Fruit fly (Drosophila melanogaster) whole organism, pupa: ENCODE results near the gene CG14837.

Experiments
- CG13204 ChIP-seq: fragments of 200-800 bp; sonication (Bioruptor generic); optimal IDR thresholded peaks from 2 replicates; lab custom pipeline; 2018; ENCODE audit warnings: missing biosample characterization, mild to moderate bottlenecking, missing genetic modification characterization, moderate library complexity
- CG15710 ChIP-seq: fragments of 200-800 bp; sonication (Bioruptor generic); optimal IDR thresholded peaks from 2 replicates; lab custom pipeline; 2018; ENCODE audit warnings: missing biosample characterization, mild to moderate bottlenecking, missing genetic modification characterization, moderate library complexity
- CG34367 ChIP-seq: fragments of 200-800 bp; sonication (Bioruptor generic); optimal IDR thresholded peaks from 2 replicates; lab custom pipeline; 2018; ENCODE audit warnings: missing biosample characterization, mild to moderate bottlenecking, missing genetic modification characterization
- CG9948 ChIP-seq: fragments of 200-800 bp; sonication (Bioruptor generic); optimal IDR thresholded peaks from 2 replicates; lab custom pipeline; 2018; ENCODE audit warnings: missing biosample characterization, mild to moderate bottlenecking, missing genetic modification characterization, moderate library complexity

- TF ChIP-seq CG13204 (GFP tag; lab: Kevin White, UChicago) (no peak), CG9948 (tag; lab: Kevin White, UChicago) (no peak), CG34367 (tag; lab: Kevin White, UChicago) (no peak), CG15710 (tag; lab: Kevin White, UChicago) (no peak)
Measured at dm6 chr3L:7521847-7522246, 38.0 kb downstream of the CG14837 start.
